Fruit fly (Drosophila melanogaster) whole organism, embryonic: ENCODE data around the gene Dok.

ENCODE experiments used
- BtbVII ChIP-seq: fragments of 200-800 bp; sonication (Bioruptor generic); optimal IDR thresholded peaks from 3 replicates; lab custom pipeline; 2017; ENCODE audit warnings: missing biosample characterization, mild to moderate bottlenecking, missing genetic modification characterization
- Bteb2 ChIP-seq: fragments of 200-800 bp; sonication (Bioruptor generic); optimal IDR thresholded peaks from 2 replicates; lab custom pipeline; 2016; ENCODE audit warnings: missing biosample characterization, missing genetic modification characterization
- CG10147 ChIP-seq: fragments of 200-800 bp; sonication (Bioruptor generic); optimal IDR thresholded peaks from 2 replicates; lab custom pipeline; 2019; ENCODE audit warnings: missing biosample characterization, mild to moderate bottlenecking, missing genetic modification characterization, moderate library complexity
- CG10959 ChIP-seq: fragments of 200-800 bp; sonication (Bioruptor generic); IDR thresholded peaks from 2 replicates; pipeline ENCODE4 v1.3.6; 2022; ENCODE audit warnings: missing biosample characterization, missing genetic modification characterization
- CG11560 ChIP-seq: fragments of 200-800 bp; sonication (Bioruptor generic); IDR thresholded peaks from 3 replicates; pipeline ENCODE4 v1.3.6; 2022; ENCODE audit warnings: missing biosample characterization, missing genetic modification characterization
- CG12104 ChIP-seq: fragments of 200-800 bp; sonication (Bioruptor generic); optimal IDR thresholded peaks from 3 replicates; lab custom pipeline; 2016; ENCODE audit warnings: missing biosample characterization, missing genetic modification characterization
- CG12659 ChIP-seq: fragments of 200-800 bp; sonication (Bioruptor generic); optimal IDR thresholded peaks from 3 replicates; lab custom pipeline; 2017; ENCODE audit warnings: mild to moderate bottlenecking, missing biosample characterization, missing genetic modification reagents, missing genetic modification characterization
- CG13894 ChIP-seq: fragments of 200-800 bp; sonication (Bioruptor generic); optimal IDR thresholded peaks from 3 replicates; lab custom pipeline; 2018; ENCODE audit warnings: missing biosample characterization, mild to moderate bottlenecking, missing genetic modification characterization, moderate library complexity
- CG1529 ChIP-seq: fragments of 200-800 bp; sonication (Bioruptor generic); optimal IDR thresholded peaks from 3 replicates; lab custom pipeline; 2018; ENCODE audit warnings: missing biosample characterization, missing genetic modification characterization
- CG15479 ChIP-seq: fragments of 200-800 bp; sonication (Bioruptor generic); optimal IDR thresholded peaks from 3 replicates; lab custom pipeline; 2019; ENCODE audit warnings: missing biosample characterization, mild to moderate bottlenecking, missing genetic modification characterization, moderate library complexity
- CG16815 ChIP-seq: fragments of 200-800 bp; sonication (Bioruptor generic); optimal IDR thresholded peaks from 3 replicates; lab custom pipeline; 2017; ENCODE audit warnings: missing biosample characterization, mild to moderate bottlenecking, missing genetic modification characterization
- CG17361 ChIP-seq: fragments of 200-800 bp; sonication (Bioruptor generic); IDR thresholded peaks from 3 replicates; pipeline ENCODE4 v1.3.6; 2022; ENCODE audit warnings: missing biosample characterization, missing genetic modification characterization
- CG17612 ChIP-seq: fragments of 200-800 bp; sonication (Bioruptor generic); IDR thresholded peaks from 2 replicates; pipeline ENCODE4 v1.3.6; 2022; ENCODE audit warnings: missing biosample characterization, missing genetic modification characterization
- CG1792 ChIP-seq: fragments of 200-800 bp; sonication (Bioruptor generic); optimal IDR thresholded peaks from 2 replicates; lab custom pipeline; 2016; ENCODE audit warnings: missing biosample characterization, missing genetic modification characterization
- CG31441 ChIP-seq: fragments of 200-800 bp; sonication (Bioruptor generic); IDR thresholded peaks from 2 replicates; pipeline ENCODE4 v1.3.6; 2022; ENCODE audit warnings: missing biosample characterization, missing genetic modification characterization
- CG4617 ChIP-seq: fragments of 200-800 bp; sonication (Bioruptor generic); optimal IDR thresholded peaks from 3 replicates; lab custom pipeline; 2016; ENCODE audit warnings: missing biosample characterization, missing genetic modification characterization, borderline replicate concordance
- CG5245 ChIP-seq: fragments of 200-800 bp; sonication (Bioruptor generic); optimal IDR thresholded peaks from 3 replicates; lab custom pipeline; 2016; ENCODE audit warnings: missing biosample characterization, missing genetic modification characterization
- CG6683 ChIP-seq: fragments of 200-800 bp; sonication (Bioruptor generic); optimal IDR thresholded peaks from 2 replicates; lab custom pipeline; 2017; ENCODE audit warnings: missing biosample characterization, mild to moderate bottlenecking, missing genetic modification characterization, missing genetic modification reagents
- CG6791 ChIP-seq: fragments of 200-800 bp; sonication (Bioruptor generic); IDR thresholded peaks from 3 replicates; pipeline ENCODE4 v1.3.6; 2022; ENCODE audit warnings: missing biosample characterization, missing genetic modification characterization; ENCODE audit not compliant: partially characterized antibody
- CG7556 ChIP-seq: fragments of 200-800 bp; sonication (Bioruptor generic); optimal IDR thresholded peaks from 2 replicates; lab custom pipeline; 2017; ENCODE audit warnings: missing biosample characterization, mild to moderate bottlenecking, missing genetic modification characterization
- CG7786 ChIP-seq: fragments of 200-800 bp; sonication (Bioruptor generic); optimal IDR thresholded peaks from 2 replicates; lab custom pipeline; 2016; ENCODE audit warnings: missing biosample characterization, missing genetic modification characterization
- CG7839 ChIP-seq: fragments of 200-800 bp; sonication (Bioruptor generic); optimal IDR thresholded peaks from 3 replicates; lab custom pipeline; 2018; ENCODE audit warnings: missing biosample characterization, mild to moderate bottlenecking, missing genetic modification characterization, moderate library complexity
- CG8359 ChIP-seq: fragments of 200-800 bp; sonication (Bioruptor generic); optimal IDR thresholded peaks from 2 replicates; lab custom pipeline; 2017; ENCODE audit warnings: missing biosample characterization, mild to moderate bottlenecking, missing genetic modification characterization, borderline replicate concordance
- CG9215 ChIP-seq: fragments of 200-800 bp; sonication (Bioruptor generic); IDR thresholded peaks from 2 replicates; pipeline ENCODE4 v1.3.6; 2022; ENCODE audit warnings: missing biosample characterization, missing genetic modification characterization
- Drgx ChIP-seq: fragments of 200-800 bp; sonication (Bioruptor generic); IDR thresholded peaks from 2 replicates; pipeline ENCODE4 v1.3.6; 2022; ENCODE audit warnings: missing biosample characterization, missing genetic modification characterization
- ERR ChIP-seq: fragments of 200-800 bp; sonication (Bioruptor generic); optimal IDR thresholded peaks from 2 replicates; lab custom pipeline; 2016; ENCODE audit warnings: missing biosample characterization, missing genetic modification characterization
- HLH3B ChIP-seq: fragments of 200-800 bp; sonication (Bioruptor generic); IDR thresholded peaks from 2 replicates; pipeline ENCODE4 v1.3.6; 2022; ENCODE audit warnings: missing biosample characterization, missing genetic modification characterization
- MESR4 ChIP-seq: fragments of 200-800 bp; sonication (Bioruptor generic); optimal IDR thresholded peaks from 2 replicates; lab custom pipeline; 2018; ENCODE audit warnings: missing biosample characterization, mild to moderate bottlenecking, missing genetic modification characterization, moderate library complexity
- Max ChIP-seq: fragments of 200-800 bp; sonication (Bioruptor generic); optimal IDR thresholded peaks from 2 replicates; lab custom pipeline; 2016; ENCODE audit warnings: missing biosample characterization, mild to moderate bottlenecking, missing genetic modification characterization
- NFAT ChIP-seq: fragments of 200-800 bp; sonication (Bioruptor generic); IDR thresholded peaks from 2 replicates; pipeline ENCODE4 v1.3.6; 2022; ENCODE audit warnings: missing biosample characterization, missing genetic modification characterization
- Trl ChIP-seq, 3 experiments: fragments of >200 bp in 2 of 3; fragments of 200-800 bp in 1 of 3; sonication (Bioruptor generic) in 1 of 3; optimal IDR thresholded peaks; 2 replicates in 1 of 3; 3 replicates in 2 of 3; lab custom pipeline; 2016 to 2017; ENCODE audit warnings: missing biosample characterization in 1 of 3, missing genetic modification characterization in 1 of 3
- al ChIP-seq: fragments of 200-800 bp; sonication (Bioruptor generic); IDR thresholded peaks from 2 replicates; pipeline ENCODE4 v1.3.6; 2022; ENCODE audit warnings: missing biosample characterization, missing genetic modification characterization
- ci ChIP-seq: fragments of 200-800 bp; sonication (Bioruptor generic); IDR thresholded peaks from 3 replicates; pipeline ENCODE4 v1.3.6; 2022; ENCODE audit warnings: missing biosample characterization, missing genetic modification characterization
- dpn ChIP-seq, 2 experiments: fragments of 200-800 bp; sonication (Bioruptor generic); optimal IDR thresholded peaks; 3 replicates each; lab custom pipeline; 2016; ENCODE audit warnings: missing biosample characterization in 2 of 2, missing genetic modification characterization in 2 of 2
- emc ChIP-seq: fragments of 200-800 bp; sonication (Bioruptor generic); optimal IDR thresholded peaks from 2 replicates; lab custom pipeline; 2016; ENCODE audit warnings: missing biosample characterization, missing genetic modification characterization
- gem ChIP-seq: fragments of 200-800 bp; sonication (Bioruptor generic); optimal IDR thresholded peaks from 2 replicates; lab custom pipeline; 2019; ENCODE audit warnings: missing biosample characterization, mild to moderate bottlenecking, missing genetic modification characterization, moderate library complexity
- hbn ChIP-seq: fragments of 200-800 bp; sonication (Bioruptor generic); IDR thresholded peaks from 2 replicates; pipeline ENCODE4 v1.3.6; 2022; ENCODE audit warnings: missing biosample characterization, missing genetic modification characterization; ENCODE audit not compliant: partially characterized antibody
- kay ChIP-seq: fragments of 200-800 bp; sonication (Bioruptor generic); optimal IDR thresholded peaks from 2 replicates; lab custom pipeline; 2016; ENCODE audit warnings: missing biosample characterization, missing genetic modification characterization
- pb ChIP-seq: fragments of 200-800 bp; sonication (Bioruptor generic); optimal IDR thresholded peaks from 3 replicates; lab custom pipeline; 2016; ENCODE audit warnings: missing biosample characterization, missing genetic modification characterization
- pnt ChIP-seq: fragments of 200-800 bp; sonication (Bioruptor generic); optimal IDR thresholded peaks from 3 replicates; lab custom pipeline; 2016; ENCODE audit warnings: missing biosample characterization, missing genetic modification characterization
- pum ChIP-seq: fragments of 200-800 bp; sonication (Bioruptor generic); optimal IDR thresholded peaks from 2 replicates; lab custom pipeline; 2016; ENCODE audit warnings: missing biosample characterization, missing genetic modification characterization
- schlank ChIP-seq: fragments of 200-800 bp; sonication (Bioruptor generic); optimal IDR thresholded peaks from 2 replicates; lab custom pipeline; 2018; ENCODE audit warnings: missing biosample characterization, mild to moderate bottlenecking, missing genetic modification characterization
- sna ChIP-seq: fragments of 200-800 bp; sonication (Bioruptor generic); IDR thresholded peaks from 2 replicates; pipeline ENCODE4 v1.3.6; 2022; ENCODE audit warnings: missing biosample characterization, missing genetic modification characterization; ENCODE audit not compliant: partially characterized antibody
- sob ChIP-seq: fragments of 200-800 bp; sonication (Bioruptor generic); IDR thresholded peaks from 2 replicates; pipeline ENCODE4 v1.3.6; 2022; ENCODE audit warnings: missing biosample characterization, missing genetic modification characterization
- sr ChIP-seq: fragments of 200-800 bp; sonication (Bioruptor generic); IDR thresholded peaks from 3 replicates; pipeline ENCODE4 v1.3.6; 2022; ENCODE audit warnings: missing biosample characterization, missing genetic modification characterization
- zf30C ChIP-seq: fragments of 200-800 bp; sonication (Bioruptor generic); optimal IDR thresholded peaks from 3 replicates; lab custom pipeline; 2018; ENCODE audit warnings: missing biosample characterization, mild to moderate bottlenecking, missing genetic modification characterization
- zfh2 ChIP-seq: fragments of 200-800 bp; sonication (Bioruptor generic); optimal IDR thresholded peaks from 2 replicates; lab custom pipeline; 2016; ENCODE audit warnings: missing biosample characterization, missing genetic modification characterization

Gene Dok

dm6 chrX:7285995-7286985 lies 37.7 kb upstream of the Dok start, which contains the start of gene CG2059 (continued):
- peak; percentile 59; the same call in 2 of the 3 replicates for TF ChIP-seq CG6791 (GFP tag; lab: Robert Waterston, UW)
- peak; percentile 67 for TF ChIP-seq zfh2 (GFP tag; lab: Kevin White, UChicago)
- TF ChIP-seq Max (GFP tag; lab: Kevin White, UChicago) = peak; percentile 55
- no peak for TF ChIP-seq CG6683 (GFP tag; lab: Kevin White, UChicago)
- TF ChIP-seq CG9215 (GFP tag; lab: Robert Waterston, UW) = peak; percentile 33; the same call in 1 of the 2 replicates
- peak; percentile 47 for TF ChIP-seq CG7839 (tag; lab: Kevin White, UChicago)
- TF ChIP-seq dpn (GFP tag; optimal IDR thresholded peaks at IDR 0.05; lab: Kevin White, UChicago) = peak; percentile 8 to 58
- TF ChIP-seq NFAT (GFP tag; lab: Robert Waterston, UW) = peak; percentile 74
- peak; percentile 90 for TF ChIP-seq CG12659 (GFP tag; lab: Kevin White, UChicago)
- TF ChIP-seq Bteb2 = peak; percentile 13
- TF ChIP-seq kay (GFP tag; lab: Kevin White, UChicago) = peak; percentile 89
- peak; percentile 81 for TF ChIP-seq ci (GFP tag; lab: Robert Waterston, UW)
- no peak for TF ChIP-seq CG17612 (GFP tag; lab: Robert Waterston, UW)
- peak; percentile 47 for TF ChIP-seq CG4617 (GFP tag; lab: Kevin White, UChicago)
- peak; percentile 57 for TF ChIP-seq CG13894
- peak; percentile 75 for TF ChIP-seq sob (GFP tag; lab: Robert Waterston, UW)
- TF ChIP-seq pb = peak; percentile 34
- TF ChIP-seq CG16815 (GFP tag; lab: Kevin White, UChicago) = peak; percentile 8
- peak; percentile 28 for TF ChIP-seq CG8359
- peak; percentile 5 for TF ChIP-seq schlank (tag; lab: Kevin White, UChicago)
- no peak for TF ChIP-seq Drgx (GFP tag; lab: Robert Waterston, UW)
- no peak for TF ChIP-seq ERR (GFP tag; lab: Kevin White, UChicago)
- no peak for TF ChIP-seq CG5245 (GFP tag; lab: Kevin White, UChicago)
- peak; percentile 25 for TF ChIP-seq emc (GFP tag; lab: Kevin White, UChicago)
- peak; percentile 15 for TF ChIP-seq CG1792
- peak; percentile 52 for TF ChIP-seq pnt (GFP tag; lab: Kevin White, UChicago)
- peak; percentile 75 for TF ChIP-seq CG15479 (GFP tag; lab: Kevin White, UChicago)
- no peak for TF ChIP-seq zf30C (GFP tag; lab: Kevin White, UChicago)
- TF ChIP-seq BtbVII (GFP tag; lab: Kevin White, UChicago) = no peak
- no peak for TF ChIP-seq CG1529 (GFP tag; lab: Kevin White, UChicago)
- TF ChIP-seq HLH3B (GFP tag; lab: Robert Waterston, UW) = no peak
- peak; percentile 59 for TF ChIP-seq CG12104 (GFP tag; lab: Kevin White, UChicago)
- peak; percentile 11 for TF ChIP-seq CG10147
- 0 out of 3 replicates have a peak, but pooled peaks have one; percentile 23 for TF ChIP-seq sr
- peak; percentile 53; the same call in 1 of the 2 replicates for TF ChIP-seq CG10959 (GFP tag; lab: Robert Waterston, UW)
- TF ChIP-seq gem (tag; lab: Kevin White, UChicago) = peak; percentile 67
- TF ChIP-seq CG7556 (GFP tag; lab: Kevin White, UChicago) = peak; percentile 47
- TF ChIP-seq hbn (GFP tag; lab: Robert Waterston, UW) = no peak; the same call in 1 of the 2 replicates
- TF ChIP-seq CG17361 (GFP tag; lab: Robert Waterston, UW) = peak; percentile 63
- 0 out of 2 replicates have a peak, but pooled peaks have one; percentile 12 for TF ChIP-seq sna (GFP tag; lab: Robert Waterston, UW)
- TF ChIP-seq Trl (optimal IDR thresholded peaks at IDR 0.05; lab: Kevin White, UChicago) = no peak
- peak; percentile 52 for TF ChIP-seq Trl (GFP tag; optimal IDR thresholded peaks at IDR 0.05; lab: Kevin White, UChicago)
- peak; percentile 65; the same call in 2 of the 3 replicates for TF ChIP-seq CG11560 (tag; lab: Robert Waterston, UW)
- TF ChIP-seq al (GFP tag; lab: Robert Waterston, UW) = peak; percentile 6; the same call in 1 of the 2 replicates
- TF ChIP-seq CG7786 (GFP tag; lab: Kevin White, UChicago) = peak; percentile 36
- TF ChIP-seq pum (GFP tag; lab: Kevin White, UChicago) = peak; percentile 50
- TF ChIP-seq MESR4 = peak; percentile 95
- peak; percentile 37; the same call in 1 of the 2 replicates for TF ChIP-seq CG31441
